Fruit fly (Drosophila melanogaster): ENCODE results near the gene Moe.

Gene Moe

DNA sequence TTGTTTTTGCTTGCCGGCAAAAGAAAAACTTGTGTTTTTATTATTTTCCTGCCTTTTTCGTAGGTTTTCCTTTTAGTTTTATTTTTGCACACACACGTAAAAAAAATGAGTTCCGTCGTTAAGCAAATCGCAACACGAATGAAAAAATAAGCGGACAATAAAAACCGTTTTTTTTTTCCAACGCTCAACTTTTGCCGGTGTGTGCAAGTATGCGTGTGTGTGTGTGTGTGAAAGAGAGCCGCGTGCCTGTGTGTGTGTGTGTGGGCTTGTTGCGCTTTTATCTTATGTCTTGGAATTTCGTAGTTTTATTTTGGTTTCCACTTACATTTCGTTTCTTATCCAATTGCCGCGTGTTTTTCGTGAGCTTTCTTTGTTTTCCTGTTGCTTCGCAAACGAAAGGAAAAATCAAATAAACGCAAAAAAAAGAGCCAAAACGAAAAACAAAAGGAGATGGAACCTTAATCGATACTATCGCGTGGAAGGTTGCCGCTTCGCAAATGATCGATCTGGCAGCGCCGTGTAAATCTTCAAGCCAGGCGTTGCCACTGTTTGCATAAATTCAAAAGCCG, at the start of gene Moe:
Gene Moe (minus strand): TSS at position 474 of the 569 bp plus-strand sequence.
- TF ChIP-seq EcR (GFP tag; optimal IDR thresholded peaks at IDR 0.05): no peak
- no peak for TF ChIP-seq CG8478 (optimal IDR thresholded peaks at IDR 0.05)
- TF ChIP-seq pan (optimal IDR thresholded peaks at IDR 0.05): no peak
- no peak for TF ChIP-seq usp (GFP tag; optimal IDR thresholded peaks at IDR 0.05)
- no peak for TF ChIP-seq psq (optimal IDR thresholded peaks at IDR 0.05)
- TF ChIP-seq Dll (optimal IDR thresholded peaks at IDR 0.05): no peak

DNA sequence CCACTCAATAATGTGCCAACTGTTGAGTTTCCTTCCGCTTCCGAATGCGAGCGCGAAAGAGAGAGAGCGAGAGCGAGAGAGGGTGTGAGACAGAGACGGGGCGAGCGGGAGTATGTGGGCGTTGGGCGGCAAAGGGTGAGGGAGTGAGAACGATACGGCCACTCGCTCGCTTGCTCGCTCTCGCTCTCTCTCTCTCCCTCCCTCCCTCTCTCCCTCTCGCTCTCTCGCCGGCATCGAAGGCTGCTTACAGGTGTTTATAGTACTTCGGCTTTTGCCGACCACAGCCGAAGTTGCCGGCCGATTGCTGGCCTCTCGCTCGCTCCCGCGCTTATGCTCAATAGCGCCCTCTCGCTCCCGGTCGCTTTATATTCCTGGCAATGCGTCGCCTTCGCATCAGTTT, 26.6 kb upstream of the Moe start:
- TF ChIP-seq pan (optimal IDR thresholded peaks at IDR 0.05) (no peak), EcR (GFP tag; optimal IDR thresholded peaks at IDR 0.05) (no peak), CG8478 (optimal IDR thresholded peaks at IDR 0.05) (no peak), psq (optimal IDR thresholded peaks at IDR 0.05) (no peak), Dll (optimal IDR thresholded peaks at IDR 0.05) (peak; percentile 65)

DNA sequence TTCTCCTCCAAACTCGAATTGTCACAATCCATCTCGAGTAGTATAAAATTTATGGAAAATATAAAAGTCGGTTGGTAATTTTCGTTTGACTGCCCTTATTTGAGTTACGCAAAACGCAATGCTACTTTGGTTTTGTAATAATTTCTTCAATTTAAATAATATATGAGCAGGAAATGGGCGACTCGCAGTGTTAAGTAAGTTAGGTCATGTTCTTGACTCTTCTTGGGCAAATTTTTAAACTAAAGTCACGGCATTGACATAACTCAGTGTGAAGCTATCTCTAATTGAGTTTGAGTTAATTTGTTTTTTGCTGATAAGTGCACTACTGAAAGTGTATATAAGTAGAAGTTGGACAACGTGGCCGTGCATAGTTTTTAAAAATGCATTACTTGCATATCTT, 25.5 kb upstream of the Moe start, which contains the start of the genes CG12661 and CG43255:
Gene CG12661 (minus strand): TSS at position 101 of the 400 bp plus-strand sequence.
Gene CG43255 (plus strand): TSS at position 374 of the 400 bp plus-strand sequence.
- no peak for TF ChIP-seq psq (optimal IDR thresholded peaks at IDR 0.05)
- no peak for TF ChIP-seq CG8478 (optimal IDR thresholded peaks at IDR 0.05)
- no peak for TF ChIP-seq usp (GFP tag; optimal IDR thresholded peaks at IDR 0.05)
- no peak for TF ChIP-seq EcR (GFP tag; optimal IDR thresholded peaks at IDR 0.05)
- no peak for TF ChIP-seq Dll (optimal IDR thresholded peaks at IDR 0.05)
- no peak for TF ChIP-seq pan (optimal IDR thresholded peaks at IDR 0.05)

DNA sequence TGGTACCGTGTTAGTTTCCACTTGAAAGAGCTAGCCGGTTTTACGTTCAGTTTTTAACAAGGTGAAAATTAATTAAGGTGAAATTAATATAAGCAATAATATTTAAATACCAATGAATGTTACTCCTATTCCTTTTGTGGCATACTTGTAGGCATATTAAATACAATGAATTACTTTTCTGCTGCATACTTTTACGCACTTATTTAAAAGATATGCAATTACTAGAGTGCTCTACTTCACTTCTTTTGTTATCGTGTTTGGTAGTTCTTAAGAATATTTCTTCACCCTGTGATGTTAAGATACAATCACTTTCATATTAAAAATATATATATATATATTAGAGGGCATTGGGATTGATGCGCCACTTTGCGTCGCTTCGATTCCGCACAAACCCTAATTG, 13.7 kb upstream of the Moe start:
- TF ChIP-seq usp (GFP tag; optimal IDR thresholded peaks at IDR 0.05): no peak
- TF ChIP-seq pan (optimal IDR thresholded peaks at IDR 0.05): no peak
- no peak for TF ChIP-seq psq (optimal IDR thresholded peaks at IDR 0.05)
- TF ChIP-seq Dll (optimal IDR thresholded peaks at IDR 0.05): no peak
- TF ChIP-seq CG8478 (optimal IDR thresholded peaks at IDR 0.05): no peak

DNA sequence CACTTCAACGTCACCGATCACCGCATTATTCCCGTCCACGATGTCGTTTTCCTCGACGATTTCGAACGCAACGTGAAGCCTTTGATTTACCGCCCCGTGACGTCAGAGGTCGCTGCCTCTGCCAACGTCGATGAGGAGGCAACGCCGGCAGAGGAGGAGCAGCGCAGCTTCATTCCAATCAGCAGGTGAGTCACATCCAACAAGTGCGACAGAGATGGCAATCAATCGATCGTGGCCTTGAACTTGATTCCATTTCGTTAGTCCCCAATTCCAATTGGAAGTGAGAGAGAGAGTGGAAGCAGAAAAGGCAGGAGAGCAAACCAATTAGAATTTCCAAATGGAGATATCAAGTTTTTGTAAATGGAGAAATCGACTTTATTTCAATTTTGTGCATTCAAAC, 10.0 kb upstream of the Moe start:
- TF ChIP-seq usp (GFP tag; optimal IDR thresholded peaks at IDR 0.05): no peak
- no peak for TF ChIP-seq pan (optimal IDR thresholded peaks at IDR 0.05)
- TF ChIP-seq EcR (GFP tag; optimal IDR thresholded peaks at IDR 0.05): no peak
- no peak for TF ChIP-seq psq (optimal IDR thresholded peaks at IDR 0.05)
- no peak for TF ChIP-seq Dll (optimal IDR thresholded peaks at IDR 0.05)
- TF ChIP-seq CG8478 (optimal IDR thresholded peaks at IDR 0.05): no peak

DNA sequence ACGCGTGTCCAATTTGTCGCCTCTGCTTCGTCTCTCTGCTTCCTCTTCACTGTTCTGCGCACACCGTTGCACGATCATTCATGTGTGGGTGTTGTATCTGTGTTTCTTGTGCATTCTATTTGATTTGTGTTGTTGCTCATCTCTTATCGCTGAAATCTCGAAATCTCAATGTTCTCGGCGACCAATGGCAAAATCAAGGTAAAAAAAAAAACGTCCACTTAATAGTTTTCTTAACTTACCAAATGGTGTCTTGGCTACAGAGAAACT, 9.3 kb upstream of the Moe start:
- TF ChIP-seq CG8478 (optimal IDR thresholded peaks at IDR 0.05) (no peak), psq (optimal IDR thresholded peaks at IDR 0.05) (no peak), EcR (GFP tag; optimal IDR thresholded peaks at IDR 0.05) (no peak), usp (GFP tag; optimal IDR thresholded peaks at IDR 0.05) (no peak), Dll (optimal IDR thresholded peaks at IDR 0.05) (no peak), pan (optimal IDR thresholded peaks at IDR 0.05) (no peak)

DNA sequence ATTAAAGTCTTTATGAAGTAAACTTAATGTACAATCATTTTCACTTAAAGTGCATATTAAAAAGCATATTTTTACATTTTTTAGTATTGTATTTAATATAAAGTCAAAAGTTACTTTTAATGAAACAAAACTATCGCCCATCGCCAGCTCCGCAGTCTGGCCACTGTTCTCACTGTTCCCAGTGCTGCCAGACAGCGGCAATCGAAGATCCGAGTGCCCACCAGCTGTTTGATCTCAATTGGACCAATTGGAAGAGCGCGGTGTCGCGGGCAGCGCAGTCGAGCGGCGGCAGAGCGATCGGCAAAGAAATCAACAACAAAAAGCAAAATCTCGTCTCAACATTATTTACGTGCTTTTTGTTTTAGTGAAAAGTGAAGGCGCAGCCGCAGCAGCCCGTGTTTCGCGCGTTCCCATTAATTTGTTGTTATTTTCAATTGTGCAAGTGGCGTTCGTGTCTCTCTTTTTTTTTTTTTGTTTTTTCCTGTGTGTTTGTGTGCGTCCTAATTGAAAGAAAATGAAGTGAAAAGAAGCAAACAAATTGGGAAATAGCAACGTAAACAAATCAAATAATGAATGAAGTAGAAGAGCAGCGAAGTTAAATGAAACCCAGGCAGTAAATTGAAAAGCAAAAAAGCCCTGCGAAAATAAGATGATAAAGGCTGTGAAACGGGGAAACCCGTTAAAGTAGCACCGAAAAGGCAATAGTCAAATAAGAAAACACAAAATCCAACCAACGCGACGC, 8.8 kb upstream of the Moe start, which contains the start of gene rdgA:
Gene rdgA (plus strand): TSS at position 264 of the 742 bp plus-strand sequence.
- TF ChIP-seq EcR (GFP tag; optimal IDR thresholded peaks at IDR 0.05): no peak
- TF ChIP-seq usp (GFP tag; optimal IDR thresholded peaks at IDR 0.05): no peak
- no peak for TF ChIP-seq pan (optimal IDR thresholded peaks at IDR 0.05)
- no peak for TF ChIP-seq CG8478 (optimal IDR thresholded peaks at IDR 0.05)
- TF ChIP-seq Dll (optimal IDR thresholded peaks at IDR 0.05): no peak
- TF ChIP-seq psq (optimal IDR thresholded peaks at IDR 0.05): no peak

DNA sequence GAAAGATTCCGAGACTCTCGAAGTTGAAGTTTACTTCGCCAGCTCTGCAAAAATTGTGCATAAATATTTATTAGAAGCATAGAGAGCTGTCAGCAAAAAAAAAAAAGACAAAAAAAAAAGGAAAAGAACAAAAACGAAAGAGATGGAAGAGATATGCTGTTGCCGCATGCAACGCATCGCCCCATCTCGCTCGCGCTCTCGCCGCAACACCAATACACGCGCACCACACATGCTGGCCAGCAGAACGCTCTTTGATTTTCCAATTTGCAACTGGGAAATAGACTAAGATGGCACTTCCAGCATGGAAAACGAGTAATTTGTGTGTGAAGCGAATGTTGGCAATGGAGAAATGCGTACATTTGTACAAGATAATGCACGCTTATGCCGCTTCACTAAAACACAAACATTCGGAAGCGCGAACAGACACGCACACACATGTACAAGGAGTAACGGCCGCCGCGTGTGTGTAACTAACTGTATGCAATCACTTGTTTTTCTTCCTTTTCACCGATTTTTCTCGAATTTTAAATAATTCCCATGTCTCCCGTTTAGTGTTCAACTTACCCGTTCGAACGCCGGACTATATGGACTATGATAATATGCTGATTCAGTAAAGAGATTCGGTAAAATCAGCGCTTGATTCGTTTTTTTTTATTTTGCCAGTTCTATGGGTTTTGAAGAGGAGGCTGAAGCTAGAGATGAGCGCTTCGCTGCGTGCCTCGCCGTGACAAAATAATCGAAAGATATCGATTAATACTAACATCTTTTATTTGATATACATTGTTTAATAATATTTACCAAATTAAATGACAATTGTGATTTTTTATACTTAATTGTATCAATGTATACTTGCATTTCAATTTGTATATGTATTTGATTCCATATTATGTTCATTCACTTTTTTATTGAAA, 7.7 kb upstream of the Moe start:
- TF ChIP-seq EcR (GFP tag; optimal IDR thresholded peaks at IDR 0.05) (no peak), CG8478 (optimal IDR thresholded peaks at IDR 0.05) (peak; percentile 69)

DNA sequence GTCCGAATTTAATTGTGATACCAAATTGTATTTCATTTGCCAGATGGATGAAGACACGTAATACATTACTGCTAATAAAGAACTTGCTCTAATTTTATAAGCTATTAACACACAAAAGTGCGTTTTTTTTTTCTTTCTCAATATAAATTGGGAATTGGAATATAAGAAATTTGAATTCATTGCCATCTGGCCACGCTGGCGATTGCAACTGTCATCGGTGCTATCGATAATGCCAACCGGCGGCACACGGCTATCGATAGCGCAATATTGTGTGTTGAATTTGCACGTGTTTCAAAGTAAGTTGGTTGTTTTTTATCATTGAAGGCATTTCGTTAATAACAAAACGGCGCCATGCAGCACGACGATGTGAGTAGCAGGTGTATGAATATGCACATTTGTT, 3.3 kb upstream of the Moe start, which contains the start of gene Rbm13:
Gene Rbm13 (plus strand): TSS at position 253 of the 400 bp plus-strand sequence.
- no peak for TF ChIP-seq usp (GFP tag; optimal IDR thresholded peaks at IDR 0.05)

DNA sequence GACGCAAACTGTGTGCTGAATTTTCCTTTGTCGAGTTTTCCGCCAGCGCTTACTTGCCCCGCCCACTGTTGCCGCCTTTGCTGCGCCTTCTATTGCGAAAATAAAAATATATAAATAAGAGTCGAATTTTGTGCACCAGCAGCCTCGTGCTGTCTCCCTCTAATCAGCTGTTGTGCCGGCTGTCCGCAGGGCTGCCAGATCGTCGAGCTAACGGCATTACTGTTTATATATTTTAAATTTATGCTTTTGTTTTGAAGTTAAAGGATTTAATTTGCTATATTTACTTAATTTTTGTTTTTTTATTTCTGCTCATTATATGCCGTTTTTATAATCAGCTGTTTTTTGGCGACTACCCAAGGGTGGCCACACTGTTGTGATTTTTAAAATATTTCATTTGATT, 2.0 kb upstream of the Moe start, which contains the start of gene Uros1:
Gene Uros1 (minus strand): TSS at position 171 of the 400 bp plus-strand sequence.
- TF ChIP-seq Dll (optimal IDR thresholded peaks at IDR 0.05): no peak
- TF ChIP-seq pan (optimal IDR thresholded peaks at IDR 0.05): no peak
- no peak for TF ChIP-seq CG8478 (optimal IDR thresholded peaks at IDR 0.05)
- TF ChIP-seq usp (GFP tag; optimal IDR thresholded peaks at IDR 0.05): no peak

DNA sequence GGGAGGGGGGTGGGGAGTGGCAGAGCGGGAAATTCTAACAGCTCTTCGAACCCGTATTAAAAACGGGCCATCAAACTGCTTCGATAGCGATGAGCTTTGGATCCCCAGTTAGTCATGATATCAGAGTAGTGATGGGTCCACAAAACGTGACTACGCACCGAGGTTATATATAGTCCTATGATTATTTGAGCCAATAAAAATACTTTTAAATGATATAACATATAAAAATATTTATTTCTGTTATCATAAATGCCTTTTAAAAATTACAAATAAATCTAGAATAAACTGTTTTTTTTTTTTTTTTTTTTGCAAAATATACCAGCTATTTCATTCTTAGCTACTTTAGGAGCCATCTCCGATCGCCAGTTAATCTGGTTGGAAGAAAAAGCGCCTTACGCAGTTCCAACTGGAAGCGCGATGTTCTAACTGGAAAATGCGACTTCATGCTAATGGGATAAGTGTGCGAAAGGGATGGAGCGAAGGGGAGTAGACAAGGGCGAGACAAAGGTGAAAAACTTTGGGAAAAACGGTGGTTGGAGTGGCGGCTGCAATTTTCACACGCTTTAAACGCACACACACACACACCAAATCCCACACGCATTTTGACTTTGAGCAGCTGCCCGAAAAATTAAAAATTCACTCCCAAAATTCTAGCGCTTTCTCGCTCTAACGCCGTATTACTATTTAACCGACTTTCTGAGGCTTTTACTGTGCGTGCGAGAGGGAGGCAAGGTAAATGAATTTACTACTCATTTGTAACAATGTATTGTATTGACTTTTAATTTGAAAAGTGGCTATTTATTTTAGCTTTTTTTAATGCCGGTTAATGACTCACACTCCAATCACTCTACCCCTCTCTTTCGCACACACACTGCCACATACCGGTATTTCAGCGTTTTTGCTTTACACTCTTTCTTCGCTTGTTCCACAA, 1.0 kb downstream of the Moe start:
- no peak for TF ChIP-seq EcR (GFP tag; optimal IDR thresholded peaks at IDR 0.05)
- TF ChIP-seq CG8478 (optimal IDR thresholded peaks at IDR 0.05): no peak
- no peak for TF ChIP-seq Dll (optimal IDR thresholded peaks at IDR 0.05)

Measured in whole organism.